Fruit fly (Drosophila melanogaster) whole organism: ENCODE data around the gene Pgm1.

Source experiments
- CG8478 ChIP-seq: fragments of >200 bp; optimal IDR thresholded peaks from 2 replicates; lab custom pipeline; 2018; ENCODE audit warnings: inconsistent platforms
- Dll ChIP-seq: fragments of >200 bp; optimal IDR thresholded peaks from 2 replicates; lab custom pipeline; 2017
- EcR ChIP-seq, 2 experiments: fragments of >200 bp; optimal IDR thresholded peaks; 2 replicates each; lab custom pipeline; 2017; ENCODE audit warnings: missing biosample characterization in 2 of 2, missing genetic modification characterization in 2 of 2, missing genetic modification reagents in 2 of 2
- pan ChIP-seq: fragments of >200 bp; optimal IDR thresholded peaks from 2 replicates; lab custom pipeline; 2017
- psq ChIP-seq: fragments of >200 bp; optimal IDR thresholded peaks from 2 replicates; lab custom pipeline; 2017
- usp ChIP-seq: fragments of >200 bp; optimal IDR thresholded peaks from 2 replicates; lab custom pipeline; 2017; ENCODE audit warnings: missing biosample characterization, missing genetic modification characterization, mixed read lengths

Pgm1 gene

dm6 chr3L:16128481-16128972 lies at the start of gene Pgm1:
Gene Pgm1, minus strand, starts transcription at chr3L:16128531.
- no peak for TF ChIP-seq psq

dm6 chr3L:16177751-16178150 lies 49.4 kb upstream of the Pgm1 start:
- TF ChIP-seq usp (no peak), pan (peak; percentile 94)

dm6 chr3L:16177309-16177708 lies 49.0 kb upstream of the Pgm1 start:
- TF ChIP-seq psq = no peak
- no peak for TF ChIP-seq Dll (lab: Kevin White, UChicago)
- TF ChIP-seq CG8478 (lab: Kevin White, UChicago) = no peak
- no peak for TF ChIP-seq pan
- no peak for TF ChIP-seq usp
- no peak for TF ChIP-seq EcR (GFP tag; optimal IDR thresholded peaks at IDR 0.05; lab: Kevin White, UChicago)

- TF ChIP-seq CG8478 (lab: Kevin White, UChicago) (no peak), psq (no peak), pan (no peak), EcR (GFP tag; optimal IDR thresholded peaks at IDR 0.05; lab: Kevin White, UChicago) (no peak), usp (no peak), Dll (lab: Kevin White, UChicago) (no peak)
Measured at dm6 chr3L:16176492-16176891, 48.2 kb upstream of the Pgm1 start.

- TF ChIP-seq pan = no peak
- TF ChIP-seq CG8478 (lab: Kevin White, UChicago) = no peak
Measured at dm6 chr3L:16175628-16176263, 47.4 kb upstream of the Pgm1 start.

dm6 chr3L:16174778-16175177 lies 46.4 kb upstream of the Pgm1 start:
- no peak for TF ChIP-seq CG8478 (lab: Kevin White, UChicago)
- TF ChIP-seq usp = no peak
- no peak for TF ChIP-seq psq
- TF ChIP-seq EcR (GFP tag; optimal IDR thresholded peaks at IDR 0.05; lab: Kevin White, UChicago) = no peak
- TF ChIP-seq Dll (lab: Kevin White, UChicago) = no peak
- no peak for TF ChIP-seq pan

- peak; percentile 20 for TF ChIP-seq Dll (lab: Kevin White, UChicago)
- TF ChIP-seq psq = no peak
- no peak for TF ChIP-seq EcR (GFP tag; optimal IDR thresholded peaks at IDR 0.05; lab: Kevin White, UChicago)
Measured at dm6 chr3L:16173818-16174601, 45.7 kb upstream of the Pgm1 start.

dm6 chr3L:16172809-16173276 lies 44.5 kb upstream of the Pgm1 start:
- TF ChIP-seq CG8478 (lab: Kevin White, UChicago) = no peak
- TF ChIP-seq usp = no peak
- TF ChIP-seq EcR (GFP tag; optimal IDR thresholded peaks at IDR 0.05; lab: Kevin White, UChicago) = no peak
- no peak for TF ChIP-seq pan
- no peak for TF ChIP-seq Dll (lab: Kevin White, UChicago)
- no peak for TF ChIP-seq psq

dm6 chr3L:16172381-16172780 lies 44.0 kb upstream of the Pgm1 start:
- TF ChIP-seq usp (no peak), pan (no peak), Dll (lab: Kevin White, UChicago) (no peak), CG8478 (lab: Kevin White, UChicago) (no peak), EcR (GFP tag; optimal IDR thresholded peaks at IDR 0.05; lab: Kevin White, UChicago) (no peak), psq (no peak)

- TF ChIP-seq EcR (GFP tag; optimal IDR thresholded peaks at IDR 0.05; lab: Kevin White, UChicago) = no peak
- no peak for TF ChIP-seq usp
- TF ChIP-seq Dll (lab: Kevin White, UChicago) = no peak
- TF ChIP-seq psq = no peak
- no peak for TF ChIP-seq CG8478 (lab: Kevin White, UChicago)
- TF ChIP-seq pan = no peak
Measured at dm6 chr3L:16171280-16171679, 42.9 kb upstream of the Pgm1 start, which contains the start of gene CG33795. Gene CG33795, minus strand, starts transcription at chr3L:16171380.

dm6 chr3L:16170006-16170405 lies 41.7 kb upstream of the Pgm1 start, which contains the start of gene CG33796:
Gene CG33796, minus strand, starts transcription at chr3L:16170106.
- TF ChIP-seq EcR (GFP tag; optimal IDR thresholded peaks at IDR 0.05; lab: Kevin White, UChicago) = no peak
- TF ChIP-seq usp = no peak
- TF ChIP-seq pan = no peak
- no peak for TF ChIP-seq psq
- TF ChIP-seq Dll (lab: Kevin White, UChicago) = no peak

dm6 chr3L:16168503-16169189 lies 40.3 kb upstream of the Pgm1 start:
- TF ChIP-seq pan = no peak
- TF ChIP-seq CG8478 (lab: Kevin White, UChicago) = no peak
- TF ChIP-seq Dll (lab: Kevin White, UChicago) = no peak
- no peak for TF ChIP-seq psq
- TF ChIP-seq EcR (GFP tag; optimal IDR thresholded peaks at IDR 0.05; lab: Kevin White, UChicago) = no peak
- TF ChIP-seq usp = no peak
